Worm (Caenorhabditis elegans) whole organism, late embryonic: ENCODE data around the gene srt-17.

ENCODE experiments used
- C38D4.7 ChIP-seq: fragments of 200-800 bp; sonication (Bioruptor generic); optimal IDR thresholded peaks from 2 replicates; lab custom pipeline; 2018; ENCODE audit warnings: mild to moderate bottlenecking, missing genetic modification characterization, moderate library complexity, missing compliant biosample characterization
- F13H6.1 ChIP-seq: sonication (generic microtip); optimal IDR thresholded peaks from 2 replicates; lab custom pipeline; 2016; ENCODE audit warnings: missing genetic modification characterization, missing compliant biosample characterization
- K09A11.1 ChIP-seq: sonication (generic microtip); optimal IDR thresholded peaks from 2 replicates; lab custom pipeline; 2017; ENCODE audit warnings: antibody characterized with exemption, mild to moderate bottlenecking, missing genetic modification characterization, missing compliant biosample characterization; ENCODE audit not compliant: insufficient read depth
- ceh-24 ChIP-seq: sonication (generic microtip); optimal IDR thresholded peaks from 2 replicates; lab custom pipeline; 2016; ENCODE audit warnings: mild to moderate bottlenecking, missing genetic modification characterization, missing compliant biosample characterization
- ceh-9 ChIP-seq: sonication (generic microtip); optimal IDR thresholded peaks from 2 replicates; lab custom pipeline; 2016; ENCODE audit warnings: mild to moderate bottlenecking, missing genetic modification characterization, inconsistent platforms, missing compliant biosample characterization
- dve-1 ChIP-seq: sonication (generic microtip); optimal IDR thresholded peaks from 2 replicates; lab custom pipeline; 2017; ENCODE audit warnings: antibody characterized with exemption, mild to moderate bottlenecking, missing genetic modification characterization, missing compliant biosample characterization
- ets-4 ChIP-seq: sonication (generic microtip); optimal IDR thresholded peaks from 2 replicates; lab custom pipeline; 2016; ENCODE audit warnings: missing genetic modification characterization, missing compliant biosample characterization
- fkh-10 ChIP-seq: fragments of 150-350 bp; optimal IDR thresholded peaks from 2 replicates; lab custom pipeline; 2014; ENCODE audit warnings: missing biosample characterization, missing genetic modification reagents, missing genetic modification characterization
- mec-3 ChIP-seq: sonication (generic microtip); optimal IDR thresholded peaks from 2 replicates; lab custom pipeline; 2016; ENCODE audit warnings: borderline replicate concordance, missing genetic modification characterization, missing compliant biosample characterization
- npax-4 ChIP-seq: sonication (generic microtip); optimal IDR thresholded peaks from 2 replicates; lab custom pipeline; 2016; ENCODE audit warnings: missing genetic modification characterization, missing compliant biosample characterization
- sdc-2 ChIP-seq: sonication (generic microtip); optimal IDR thresholded peaks from 2 replicates; lab custom pipeline; 2016; ENCODE audit warnings: missing genotype, missing genetic modification characterization, missing compliant biosample characterization
- syd-9 ChIP-seq: sonication (generic microtip); optimal IDR thresholded peaks from 2 replicates; lab custom pipeline; 2016; ENCODE audit warnings: mild to moderate bottlenecking, missing genetic modification characterization, moderate library complexity, missing compliant biosample characterization
- unc-3 ChIP-seq, 2 experiments: fragments of 200-800 bp in 1 of 2; sonication (Bioruptor generic) in 1 of 2; sonication (generic microtip) in 1 of 2; conservative IDR thresholded peaks in 1 of 2; optimal IDR thresholded peaks in 1 of 2; 2 replicates each; pipeline versions ENCODE4 v1.3.6 to Lab custom; 2016 to 2022; ENCODE audit warnings: missing compliant biosample characterization in 2 of 2, missing genetic modification characterization in 2 of 2, missing genetic modification reagents in 1 of 2
- zip-5 ChIP-seq: sonication (generic microtip); optimal IDR thresholded peaks from 2 replicates; lab custom pipeline; 2016; ENCODE audit warnings: missing genetic modification characterization, missing compliant biosample characterization

DNA sequence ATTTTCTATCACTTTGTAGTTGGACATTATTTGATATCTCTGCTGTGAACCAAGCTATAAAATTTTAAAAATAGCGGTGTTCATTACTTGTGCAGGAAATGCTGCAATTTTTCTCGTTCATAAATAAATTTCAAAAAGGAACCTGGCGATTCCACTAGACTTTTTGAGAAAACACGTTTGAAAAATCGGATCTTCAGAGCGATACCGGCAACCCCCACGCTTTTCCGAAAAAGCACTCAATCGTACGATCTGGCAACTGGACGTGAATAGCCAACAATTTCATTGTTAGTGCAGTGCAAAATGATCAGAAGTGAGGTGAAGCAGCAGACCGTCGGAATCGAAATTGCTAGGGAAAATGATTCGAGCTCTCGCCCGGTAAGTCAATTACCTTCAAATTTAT lies 43.2 kb downstream of the srt-17 start, which contains the start of gene nstp-7:
- TF ChIP-seq C38D4.7 (GFP tag; lab: Kevin White, UChicago) (no peak), K09A11.1 (tag; lab: Kevin White, UChicago) (no peak), unc-3 (GFP tag; conservative IDR thresholded peaks at IDR 0.05; lab: Robert Waterston, UW) (no peak), unc-3 (tag; optimal IDR thresholded peaks at IDR 0.05; lab: Kevin White, UChicago) (no peak), dve-1 (no peak), sdc-2 (tag; lab: Kevin White, UChicago) (no peak), syd-9 (no peak), fkh-10 (GFP tag; lab: Kevin White, UChicago) (no peak), ceh-9 (tag; lab: Kevin White, UChicago) (no peak), zip-5 (no peak), mec-3 (tag; lab: Kevin White, UChicago) (no peak), ceh-24 (no peak), ets-4 (tag; lab: Kevin White, UChicago) (no peak), F13H6.1 (tag; lab: Kevin White, UChicago) (no peak), npax-4 (no peak)
